Fruit fly (Drosophila melanogaster): Measurements from ENCODE around the gene Mcm7.

The Mcm7 gene

dm6 chr3L:8853382-8853781 lies 38.0 kb upstream of the Mcm7 start (continued):
- TF ChIP-seq CG6854 (GFP tag; optimal IDR thresholded peaks at IDR 0.05): no peak
- no peak for TF ChIP-seq seq (GFP tag; IDR thresholded peaks at IDR 0.05)
- no peak for TF ChIP-seq CG30403 (GFP tag; optimal IDR thresholded peaks at IDR 0.05)
- 0 out of 3 replicates have a peak, but pooled peaks have one; percentile 9 for TF ChIP-seq Aef1 (GFP tag; IDR thresholded peaks at IDR 0.05)
- no peak for TF ChIP-seq eve (GFP tag; optimal IDR thresholded peaks at IDR 0.05)
- TF ChIP-seq Rfx (GFP tag; IDR thresholded peaks at IDR 0.05): peak; percentile 42; the same call in 1 of the 2 replicates
- TF ChIP-seq Hsf (GFP tag; optimal IDR thresholded peaks at IDR 0.05): no peak
- no peak for TF ChIP-seq gce (GFP tag; IDR thresholded peaks at IDR 0.05)
- TF ChIP-seq psq (GFP tag; optimal IDR thresholded peaks at IDR 0.05): no peak
- TF ChIP-seq eyg (GFP tag; optimal IDR thresholded peaks at IDR 0.05): no peak
- TF ChIP-seq ham (GFP tag; IDR thresholded peaks at IDR 0.05): no peak
- no peak for TF ChIP-seq NK7.1 (GFP tag; optimal IDR thresholded peaks at IDR 0.05)
- peak; percentile 5 for TF ChIP-seq Sox102F (GFP tag; optimal IDR thresholded peaks at IDR 0.05)
- TF ChIP-seq Spps (tag; optimal IDR thresholded peaks at IDR 0.05): no peak
- no peak for TF ChIP-seq unpg (GFP tag; optimal IDR thresholded peaks at IDR 0.05)
- TF ChIP-seq CG17912 (GFP tag; optimal IDR thresholded peaks at IDR 0.05): no peak
- TF ChIP-seq CG14667 (GFP tag; IDR thresholded peaks at IDR 0.05): 0 out of 2 replicates have a peak, but pooled peaks have one; percentile 6
- TF ChIP-seq CG17802 (tag; optimal IDR thresholded peaks at IDR 0.05): no peak
- no peak for TF ChIP-seq CG18011 (GFP tag; optimal IDR thresholded peaks at IDR 0.05)
- TF ChIP-seq CkIIα-i1 (GFP tag; IDR thresholded peaks at IDR 0.05): no peak
- TF ChIP-seq stc (GFP tag; IDR thresholded peaks at IDR 0.05): no peak
- TF ChIP-seq CG4404 (GFP tag; IDR thresholded peaks at IDR 0.05): no peak
- peak; percentile 16 for TF ChIP-seq dmrt99B (tag; optimal IDR thresholded peaks at IDR 0.05)
- TF ChIP-seq Nf-YA (GFP tag; IDR thresholded peaks at IDR 0.05): no peak
- peak; percentile 34 for TF ChIP-seq CG17359 (tag; optimal IDR thresholded peaks at IDR 0.05)
- TF ChIP-seq fd64A (GFP tag; optimal IDR thresholded peaks at IDR 0.05): no peak
- no peak for TF ChIP-seq sens-2 (GFP tag; IDR thresholded peaks at IDR 0.05)
- TF ChIP-seq CG1832 (GFP tag; optimal IDR thresholded peaks at IDR 0.05): no peak
- TF ChIP-seq Atf3 (GFP tag; optimal IDR thresholded peaks at IDR 0.05): no peak
- TF ChIP-seq cwo (GFP tag; optimal IDR thresholded peaks at IDR 0.05): peak; percentile 2
- TF ChIP-seq CG11504 (tag; optimal IDR thresholded peaks at IDR 0.05): peak; percentile 15
- TF ChIP-seq Eip74EF (GFP tag; optimal IDR thresholded peaks at IDR 0.05): no peak
- TF ChIP-seq CG10959 (GFP tag; IDR thresholded peaks at IDR 0.05): no peak
- no peak for TF ChIP-seq yki (optimal IDR thresholded peaks at IDR 0.05)
- peak; percentile 73 for TF ChIP-seq Med (GFP tag)
- no peak for TF ChIP-seq oc (tag; optimal IDR thresholded peaks at IDR 0.05)
- TF ChIP-seq dpn (GFP tag; optimal IDR thresholded peaks at IDR 0.05): no peak
- TF ChIP-seq CG11723 (GFP tag; optimal IDR thresholded peaks at IDR 0.05): no peak
- TF ChIP-seq ttk (GFP tag; IDR thresholded peaks at IDR 0.05): peak; percentile 9; the same call in 1 of the 2 replicates
- no peak for TF ChIP-seq repo (GFP tag; optimal IDR thresholded peaks at IDR 0.05)
- TF ChIP-seq sug (tag; optimal IDR thresholded peaks at IDR 0.05): no peak
- TF ChIP-seq ranshi (GFP tag; IDR thresholded peaks at IDR 0.05): peak; percentile 25; the same call in 1 of the 2 replicates
- TF ChIP-seq Dek (tag; optimal IDR thresholded peaks at IDR 0.05): no peak
- TF ChIP-seq CG16863 (GFP tag; optimal IDR thresholded peaks at IDR 0.05): no peak
- TF ChIP-seq Optix (GFP tag; IDR thresholded peaks at IDR 0.05): no peak
- TF ChIP-seq lov (optimal IDR thresholded peaks at IDR 0.05): no peak
- no peak for TF ChIP-seq lov (GFP tag; IDR thresholded peaks at IDR 0.05)
- TF ChIP-seq CG17385 (GFP tag; optimal IDR thresholded peaks at IDR 0.05): no peak
- no peak for TF ChIP-seq CG6654 (GFP tag; optimal IDR thresholded peaks at IDR 0.05)
- TF ChIP-seq CG3407 (GFP tag; optimal IDR thresholded peaks at IDR 0.05): no peak
- no peak for TF ChIP-seq cad (GFP tag; optimal IDR thresholded peaks at IDR 0.05)
- no peak for TF ChIP-seq CG7963 (GFP tag; IDR thresholded peaks at IDR 0.05; ENCODE audit: partially characterized antibody)
- TF ChIP-seq Antp (GFP tag; optimal IDR thresholded peaks at IDR 0.05): peak; percentile 6
